Fruit fly (Drosophila melanogaster): ENCODE data around the gene nonA-l.

Gene nonA-l

DNA sequence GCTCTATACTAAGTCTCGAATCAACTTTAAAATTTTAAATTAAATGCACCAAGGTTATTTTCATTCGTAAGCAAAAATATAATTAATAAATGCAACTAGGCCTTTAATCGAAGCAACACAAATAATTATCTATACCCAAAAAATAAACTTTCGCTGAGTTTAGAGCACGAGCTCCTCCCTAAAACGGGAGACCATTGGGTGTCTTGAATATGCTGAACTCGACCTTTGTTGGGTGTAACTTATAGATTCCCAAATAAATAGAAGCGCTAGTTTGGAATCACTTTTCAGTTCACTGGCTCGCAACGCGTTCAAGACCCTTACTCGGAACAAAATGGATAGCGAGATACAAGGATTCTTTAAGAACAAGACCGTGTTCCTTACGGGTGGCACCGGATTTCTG lies 22.4 kb upstream of the nonA-l start, which contains the start of gene CG17560:
TSS of gene CG17560 (plus strand) at position 301 of the 400 bp plus-strand sequence.
- TF ChIP-seq BEAF-32 (GFP tag; optimal IDR thresholded peaks at IDR 0.05), result peak; percentile 3
- no peak for TF ChIP-seq CG18599 (GFP tag; optimal IDR thresholded peaks at IDR 0.05)
- 0 out of 3 replicates have a peak, but pooled peaks have one; percentile 23 for TF ChIP-seq Doc3 (GFP tag; IDR thresholded peaks at IDR 0.05; ENCODE audit: partially characterized antibody)

DNA sequence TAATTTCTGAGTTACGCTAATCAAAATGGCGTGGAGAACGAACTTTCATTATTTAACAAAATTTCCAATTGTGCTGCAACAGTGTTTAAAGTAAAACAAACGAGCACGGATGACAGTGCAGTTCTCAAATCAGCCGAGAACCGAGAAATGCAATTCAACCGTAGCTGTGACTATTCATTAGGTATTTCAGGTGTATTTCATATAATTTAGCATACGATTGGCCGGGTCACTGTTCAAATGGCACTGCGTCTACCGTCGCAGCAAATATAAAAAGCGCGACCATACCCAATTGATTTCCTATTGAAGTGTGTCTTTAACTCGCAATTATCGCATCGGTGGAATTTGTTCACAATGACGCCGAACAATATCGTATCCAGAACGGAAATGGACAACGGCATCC lies 19.5 kb upstream of the nonA-l start, which contains the start of gene CG14893:
TSS of gene CG14893 (plus strand) at position 301 of the 400 bp plus-strand sequence.
- TF ChIP-seq psq (GFP tag; optimal IDR thresholded peaks at IDR 0.05), result no peak
- no peak for TF ChIP-seq chm (GFP tag; IDR thresholded peaks at IDR 0.05)
- no peak for TF ChIP-seq CG12236 (GFP tag; optimal IDR thresholded peaks at IDR 0.05)
- no peak for TF ChIP-seq ara (GFP tag; IDR thresholded peaks at IDR 0.05)
- no peak for TF ChIP-seq fd96Cb (tag; optimal IDR thresholded peaks at IDR 0.05)
- no peak for TF ChIP-seq mam (GFP tag; optimal IDR thresholded peaks at IDR 0.05)
- TF ChIP-seq CkIIα-i1 (GFP tag; IDR thresholded peaks at IDR 0.05), result no peak

DNA sequence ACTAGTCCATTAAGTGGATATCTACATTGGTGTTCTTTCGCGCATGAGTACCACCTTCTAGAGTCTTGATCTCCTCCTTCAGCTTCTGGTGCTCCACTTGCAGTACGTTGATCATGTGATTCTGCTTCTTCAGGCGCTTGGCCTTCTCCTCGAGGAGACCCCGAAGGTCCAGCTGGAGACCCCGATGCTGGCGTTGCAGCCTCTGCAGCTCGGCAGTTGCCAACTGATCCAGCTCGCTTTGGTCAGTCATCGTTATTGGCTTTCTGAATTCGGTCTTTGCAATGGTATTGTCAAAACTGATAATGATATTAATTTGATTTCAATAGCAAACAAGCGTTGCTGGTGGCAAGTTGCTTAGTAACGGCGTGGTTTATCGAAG lies 15.6 kb upstream of the nonA-l start, which contains the start of gene Ccdc114:
TSS of gene Ccdc114 (minus strand) at position 347 of the 379 bp plus-strand sequence.
- TF ChIP-seq CG9437 (GFP tag; optimal IDR thresholded peaks at IDR 0.05) (no peak), sens (GFP tag) (peak; percentile 54), ranshi (GFP tag; IDR thresholded peaks at IDR 0.05) (no peak), HLH3B (GFP tag; IDR thresholded peaks at IDR 0.05) (no peak), grau (tag; optimal IDR thresholded peaks at IDR 0.05) (no peak), D (optimal IDR thresholded peaks at IDR 0.05) (peak; percentile 2), D (GFP tag; optimal IDR thresholded peaks at IDR 0.05) (no peak), gcm2 (GFP tag; optimal IDR thresholded peaks at IDR 0.05) (no peak)

DNA sequence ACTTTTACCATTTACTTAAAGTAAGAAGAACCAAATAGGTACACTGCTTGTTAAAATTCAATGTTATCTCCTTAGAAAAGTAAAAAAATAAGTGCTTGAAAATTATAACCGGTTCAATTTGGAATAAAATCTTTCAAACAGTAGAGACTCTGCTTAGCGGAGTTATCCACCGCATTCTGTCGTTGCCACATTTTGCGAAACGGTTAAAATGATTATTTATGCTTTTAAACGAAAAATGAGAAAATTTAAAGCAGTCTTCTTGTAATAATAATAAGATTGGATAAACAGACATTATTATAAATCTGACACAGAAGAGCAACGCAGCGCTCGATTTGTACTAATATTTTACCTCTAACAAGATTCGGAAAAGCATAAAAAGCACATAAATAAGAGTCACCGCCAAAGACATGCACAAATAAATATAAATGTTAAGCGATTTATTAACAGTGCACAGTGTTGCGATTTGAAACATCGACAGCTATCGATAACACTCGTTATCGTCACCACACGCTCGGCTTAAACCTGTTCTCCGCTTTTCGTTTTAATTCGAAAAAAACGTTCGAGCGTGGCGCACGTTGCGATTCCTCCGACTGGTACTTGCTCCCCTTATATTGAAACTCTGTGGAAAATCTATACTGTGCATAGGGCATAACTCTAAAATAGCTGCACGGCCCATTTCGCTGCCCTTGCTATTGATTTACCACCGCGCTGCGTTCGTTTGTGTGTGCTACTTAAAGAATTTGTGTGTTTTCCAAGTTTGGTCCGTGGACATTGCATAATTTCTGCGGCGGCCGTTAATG lies 15.1 kb upstream of the nonA-l start, which contains the start of gene Fas1:
TSS of gene Fas1 (plus strand) at position 489 of the 800 bp plus-strand sequence.
- TF ChIP-seq CG31388 (GFP tag; optimal IDR thresholded peaks at IDR 0.05) (no peak), CG7963 (GFP tag; IDR thresholded peaks at IDR 0.05; ENCODE audit: partially characterized antibody) (peak; percentile 70), HLH4C (GFP tag; IDR thresholded peaks at IDR 0.05; ENCODE audit: partially characterized antibody) (peak; percentile 70; the same call in 2 of the 3 replicates), hbn (GFP tag; IDR thresholded peaks at IDR 0.05; ENCODE audit: partially characterized antibody) (peak; percentile 40; the same call in 1 of the 2 replicates), CG18599 (GFP tag; optimal IDR thresholded peaks at IDR 0.05) (peak; percentile 0), sr (GFP tag; IDR thresholded peaks at IDR 0.05) (0 out of 3 replicates have a peak, but pooled peaks have one; percentile 4), toy (GFP tag; IDR thresholded peaks at IDR 0.05) (no peak), NFAT (GFP tag; IDR thresholded peaks at IDR 0.05) (peak; percentile 42; the same call in 1 of the 2 replicates), CG14710 (tag; optimal IDR thresholded peaks at IDR 0.05) (peak; percentile 70), vvl (GFP tag; IDR thresholded peaks at IDR 0.05) (peak; percentile 61), ci (GFP tag; IDR thresholded peaks at IDR 0.05) (peak; percentile 65; the same call in 1 of the 3 replicates), bcd (GFP tag; optimal IDR thresholded peaks at IDR 0.05) (no peak), CG2199 (GFP tag; IDR thresholded peaks at IDR 0.05) (peak; percentile 80; the same call in 2 of the 3 replicates), ato (GFP tag; IDR thresholded peaks at IDR 0.05; ENCODE audit: partially characterized antibody) (peak; percentile 69; the same call in 1 of the 2 replicates), CG30403 (GFP tag; optimal IDR thresholded peaks at IDR 0.05) (peak; percentile 2), CG10543 (GFP tag; optimal IDR thresholded peaks at IDR 0.05) (peak; percentile 26), br (optimal IDR thresholded peaks at IDR 0.05) (no peak), pzg (GFP tag; optimal IDR thresholded peaks at IDR 0.05) (peak; percentile 39), CG12219 (GFP tag; optimal IDR thresholded peaks at IDR 0.05) (no peak), sna (GFP tag; IDR thresholded peaks at IDR 0.05; ENCODE audit: partially characterized antibody) (peak; percentile 54; the same call in 1 of the 2 replicates), sug (tag; optimal IDR thresholded peaks at IDR 0.05) (no peak), Hr39 (optimal IDR thresholded peaks at IDR 0.05) (no peak), Drgx (GFP tag; IDR thresholded peaks at IDR 0.05) (peak; percentile 29; the same call in 1 of the 2 replicates), CG17186 (GFP tag; optimal IDR thresholded peaks at IDR 0.05) (peak; percentile 53), CG12391 (tag; optimal IDR thresholded peaks at IDR 0.05) (no peak), Deaf1 (tag; optimal IDR thresholded peaks at IDR 0.05) (peak; percentile 70), D19A (tag; optimal IDR thresholded peaks at IDR 0.05) (peak; percentile 2)

Measured in whole organism, embryonic.